Fruit fly (Drosophila melanogaster) whole organism, embryonic: Measurements from ENCODE around the gene Jhbp12.
A peak's percentile ranks its signal among the peaks of the same experiment; 100 is the strongest.

Source experiments
- Atf3 ChIP-seq: fragments of 200-800 bp; sonication (Bioruptor generic); optimal IDR thresholded peaks from 3 replicates; lab custom pipeline; 2016; ENCODE audit warnings: missing biosample characterization, missing genetic modification characterization
- Atf6 ChIP-seq: fragments of 200-800 bp; sonication (Bioruptor generic); IDR thresholded peaks from 2 replicates; pipeline ENCODE4 v1.3.6; 2022; ENCODE audit warnings: missing biosample characterization, missing genetic modification characterization
- CG10209 ChIP-seq: fragments of 200-800 bp; sonication (Bioruptor generic); optimal IDR thresholded peaks from 3 replicates; lab custom pipeline; 2017; ENCODE audit warnings: missing biosample characterization, mild to moderate bottlenecking, missing genetic modification characterization, missing genetic modification reagents
- CG11504 ChIP-seq: fragments of 200-800 bp; sonication (Bioruptor generic); optimal IDR thresholded peaks from 3 replicates; lab custom pipeline; 2019; ENCODE audit warnings: missing biosample characterization, mild to moderate bottlenecking, missing genetic modification characterization, moderate library complexity
- CG1233 ChIP-seq: fragments of 200-800 bp; sonication (Bioruptor generic); optimal IDR thresholded peaks from 4 replicates; lab custom pipeline; 2018; ENCODE audit warnings: missing biosample characterization, mild to moderate bottlenecking, missing genetic modification characterization
- CG12659 ChIP-seq: fragments of 200-800 bp; sonication (Bioruptor generic); optimal IDR thresholded peaks from 3 replicates; lab custom pipeline; 2017; ENCODE audit warnings: mild to moderate bottlenecking, missing biosample characterization, missing genetic modification reagents, missing genetic modification characterization
- CG14441 ChIP-seq: fragments of 200-800 bp; sonication (Bioruptor generic); IDR thresholded peaks from 2 replicates; pipeline ENCODE4 v1.3.6; 2022; ENCODE audit warnings: missing biosample characterization, missing genetic modification characterization
- CG16813 ChIP-seq: fragments of 200-800 bp; sonication (Bioruptor generic); IDR thresholded peaks from 3 replicates; pipeline ENCODE4 v1.3.6; 2022; ENCODE audit warnings: missing biosample characterization, missing genetic modification characterization; ENCODE audit not compliant: partially characterized antibody
- CG17568 ChIP-seq: fragments of 200-800 bp; sonication (Bioruptor generic); optimal IDR thresholded peaks from 2 replicates; lab custom pipeline; 2018; ENCODE audit warnings: missing biosample characterization, mild to moderate bottlenecking, missing genetic modification characterization, moderate library complexity
- CG2199 ChIP-seq: fragments of 200-800 bp; sonication (Bioruptor generic); IDR thresholded peaks from 3 replicates; pipeline ENCODE4 v1.3.6; 2022; ENCODE audit warnings: missing biosample characterization, missing genetic modification characterization
- CG3163 ChIP-seq: fragments of 200-800 bp; sonication (Bioruptor generic); optimal IDR thresholded peaks from 3 replicates; lab custom pipeline; 2016; ENCODE audit warnings: missing biosample characterization, missing genetic modification characterization
- CG32532 ChIP-seq: fragments of 200-800 bp; sonication (Bioruptor generic); IDR thresholded peaks from 2 replicates; pipeline ENCODE4 v1.3.6; 2022; ENCODE audit warnings: missing biosample characterization, missing genetic modification characterization
- CG3838 ChIP-seq: fragments of 200-800 bp; sonication (Bioruptor generic); optimal IDR thresholded peaks from 3 replicates; lab custom pipeline; 2016; ENCODE audit warnings: missing biosample characterization, missing genetic modification characterization
- CG6254 ChIP-seq: fragments of 200-800 bp; sonication (Bioruptor generic); optimal IDR thresholded peaks from 3 replicates; lab custom pipeline; 2017; ENCODE audit warnings: mild to moderate bottlenecking, missing biosample characterization, missing genetic modification reagents, missing genetic modification characterization
- CG7357 ChIP-seq: fragments of 200-800 bp; sonication (Bioruptor generic); IDR thresholded peaks from 3 replicates; pipeline ENCODE4 v1.3.6; 2022; ENCODE audit warnings: missing biosample characterization, missing genetic modification characterization
- CG7987 ChIP-seq: fragments of 200-800 bp; sonication (Bioruptor generic); optimal IDR thresholded peaks from 2 replicates; lab custom pipeline; 2018; ENCODE audit warnings: missing biosample characterization, mild to moderate bottlenecking, missing genetic modification characterization, moderate library complexity
- CG9215 ChIP-seq: fragments of 200-800 bp; sonication (Bioruptor generic); IDR thresholded peaks from 2 replicates; pipeline ENCODE4 v1.3.6; 2022; ENCODE audit warnings: missing biosample characterization, missing genetic modification characterization
- Dek ChIP-seq: fragments of 200-800 bp; sonication (Bioruptor generic); optimal IDR thresholded peaks from 3 replicates; lab custom pipeline; 2019; ENCODE audit warnings: missing biosample characterization, mild to moderate bottlenecking, missing genetic modification characterization, moderate library complexity
- E2f1 ChIP-seq: fragments of 200-800 bp; sonication (Bioruptor generic); IDR thresholded peaks from 2 replicates; pipeline ENCODE4 v1.3.6; 2022; ENCODE audit warnings: missing biosample characterization, missing genetic modification characterization
- Elba2 ChIP-seq: fragments of 200-800 bp; sonication (Bioruptor generic); optimal IDR thresholded peaks from 3 replicates; lab custom pipeline; 2016; ENCODE audit warnings: missing biosample characterization, missing genetic modification characterization
- Jarid2 ChIP-seq: fragments of 200-800 bp; sonication (Bioruptor generic); optimal IDR thresholded peaks from 3 replicates; lab custom pipeline; 2017; ENCODE audit warnings: mild to moderate bottlenecking, missing biosample characterization, missing genetic modification reagents, missing genetic modification characterization
- Kr ChIP-seq: fragments of 200-800 bp; sonication (Bioruptor generic); optimal IDR thresholded peaks from 2 replicates; lab custom pipeline; 2017; ENCODE audit warnings: missing biosample characterization, mild to moderate bottlenecking, missing genetic modification characterization
- Myb ChIP-seq: fragments of 200-800 bp; sonication (Bioruptor generic); optimal IDR thresholded peaks from 2 replicates; lab custom pipeline; 2016; ENCODE audit warnings: missing biosample characterization, missing genetic modification characterization
- PHDP ChIP-seq: fragments of 200-800 bp; sonication (Bioruptor generic); optimal IDR thresholded peaks from 3 replicates; lab custom pipeline; 2018; ENCODE audit warnings: missing biosample characterization, mild to moderate bottlenecking, missing genetic modification characterization, moderate library complexity
- Scr ChIP-seq: fragments of 200-800 bp; sonication (Bioruptor generic); IDR thresholded peaks from 2 replicates; pipeline ENCODE4 v1.3.6; 2022; ENCODE audit warnings: missing biosample characterization, missing genetic modification characterization; ENCODE audit not compliant: partially characterized antibody
- Spps ChIP-seq: fragments of 200-800 bp; sonication (Bioruptor generic); optimal IDR thresholded peaks from 2 replicates; lab custom pipeline; 2018; ENCODE audit warnings: missing biosample characterization, mild to moderate bottlenecking, missing genetic modification characterization
- Ssrp ChIP-seq: fragments of 200-800 bp; sonication (Bioruptor generic); optimal IDR thresholded peaks from 2 replicates; lab custom pipeline; 2018; ENCODE audit warnings: missing biosample characterization, mild to moderate bottlenecking, missing genetic modification characterization, moderate library complexity
- Taf1 ChIP-seq: fragments of 200-800 bp; sonication (Bioruptor generic); IDR thresholded peaks from 2 replicates; pipeline ENCODE4 v1.3.6; 2022; ENCODE audit warnings: missing biosample characterization, missing genetic modification characterization
- Usf ChIP-seq: fragments of 200-800 bp; sonication (Bioruptor generic); optimal IDR thresholded peaks from 2 replicates; lab custom pipeline; 2017; ENCODE audit warnings: missing genotype, missing biosample characterization, missing genetic modification characterization
- Vsx1 ChIP-seq: fragments of 200-800 bp; sonication (Bioruptor generic); optimal IDR thresholded peaks from 2 replicates; lab custom pipeline; 2017; ENCODE audit warnings: missing biosample characterization, mild to moderate bottlenecking, missing genetic modification characterization, missing genetic modification reagents
- az2 ChIP-seq: fragments of 200-800 bp; sonication (Bioruptor generic); optimal IDR thresholded peaks from 3 replicates; lab custom pipeline; 2016; ENCODE audit warnings: missing biosample characterization, missing genetic modification characterization
- bsh ChIP-seq, 2 experiments: fragments of 200-800 bp; sonication (Bioruptor generic); optimal IDR thresholded peaks; 2 replicates each; lab custom pipeline; 2017 to 2018; ENCODE audit warnings: mild to moderate bottlenecking in 2 of 2, missing biosample characterization in 2 of 2, missing genetic modification characterization in 2 of 2, moderate library complexity in 1 of 2
- emc ChIP-seq: fragments of 200-800 bp; sonication (Bioruptor generic); optimal IDR thresholded peaks from 2 replicates; lab custom pipeline; 2016; ENCODE audit warnings: missing biosample characterization, missing genetic modification characterization
- eve ChIP-seq, 2 experiments: fragments of >200 bp; optimal IDR thresholded peaks; 2 replicates each; lab custom pipeline; 2017; ENCODE audit warnings: missing biosample characterization in 2 of 2, missing genetic modification characterization in 2 of 2
- ewg ChIP-seq: fragments of 200-800 bp; sonication (Bioruptor generic); optimal IDR thresholded peaks from 3 replicates; lab custom pipeline; 2017; ENCODE audit warnings: mild to moderate bottlenecking, missing biosample characterization, missing genetic modification reagents, missing genetic modification characterization
- gem ChIP-seq: fragments of 200-800 bp; sonication (Bioruptor generic); optimal IDR thresholded peaks from 2 replicates; lab custom pipeline; 2019; ENCODE audit warnings: missing biosample characterization, mild to moderate bottlenecking, missing genetic modification characterization, moderate library complexity
- gfzf ChIP-seq: fragments of 200-800 bp; sonication (Bioruptor generic); optimal IDR thresholded peaks from 2 replicates; lab custom pipeline; 2016; ENCODE audit warnings: missing biosample characterization, mild to moderate bottlenecking, missing genetic modification characterization, moderate library complexity
- hb ChIP-seq: fragments of 200-800 bp; sonication (Bioruptor generic); IDR thresholded peaks from 3 replicates; pipeline ENCODE4 v1.3.6; 2022; ENCODE audit warnings: missing biosample characterization, missing genetic modification characterization; ENCODE audit not compliant: partially characterized antibody
- inv ChIP-seq: fragments of 200-800 bp; sonication (Bioruptor generic); IDR thresholded peaks from 2 replicates; pipeline ENCODE4 v1.3.6; 2022; ENCODE audit warnings: missing biosample characterization, missing genetic modification characterization; ENCODE audit not compliant: partially characterized antibody
- lab ChIP-seq: fragments of 200-800 bp; sonication (Bioruptor generic); optimal IDR thresholded peaks from 3 replicates; lab custom pipeline; 2017; ENCODE audit warnings: missing biosample characterization, missing genetic modification characterization, mild to moderate bottlenecking, moderate library complexity, missing genetic modification reagents
- lbe ChIP-seq: fragments of 200-800 bp; sonication (Bioruptor generic); optimal IDR thresholded peaks from 2 replicates; lab custom pipeline; 2016; ENCODE audit warnings: missing biosample characterization, mild to moderate bottlenecking, missing genetic modification characterization
- nerfin-1 ChIP-seq: fragments of 200-800 bp; sonication (Bioruptor generic); optimal IDR thresholded peaks from 3 replicates; lab custom pipeline; 2019; ENCODE audit warnings: missing biosample characterization, mild to moderate bottlenecking, missing genetic modification characterization, moderate library complexity
- odd ChIP-seq: fragments of 200-800 bp; sonication (Bioruptor generic); optimal IDR thresholded peaks from 2 replicates; lab custom pipeline; 2017; ENCODE audit warnings: missing biosample characterization, mild to moderate bottlenecking, missing genetic modification characterization
- pfk ChIP-seq: fragments of 200-800 bp; sonication (Bioruptor generic); optimal IDR thresholded peaks from 2 replicates; lab custom pipeline; 2018; ENCODE audit warnings: missing biosample characterization, mild to moderate bottlenecking, missing genetic modification characterization, moderate library complexity
- rib ChIP-seq: fragments of 200-800 bp; sonication (Bioruptor generic); IDR thresholded peaks from 2 replicates; pipeline ENCODE4 v1.3.6; 2022; ENCODE audit warnings: missing biosample characterization, missing genetic modification characterization
- sima ChIP-seq: fragments of 200-800 bp; sonication (Bioruptor generic); optimal IDR thresholded peaks from 2 replicates; lab custom pipeline; 2016; ENCODE audit warnings: missing biosample characterization, missing genetic modification characterization
- slbo ChIP-seq: fragments of 200-800 bp; sonication (Bioruptor generic); IDR thresholded peaks from 2 replicates; pipeline ENCODE4 v1.3.6; 2022; ENCODE audit warnings: missing biosample characterization, missing genetic modification characterization
- trem ChIP-seq: fragments of 200-800 bp; optimal IDR thresholded peaks from 3 replicates; lab custom pipeline; 2019; ENCODE audit warnings: missing biosample characterization, mild to moderate bottlenecking, missing genetic modification characterization, moderate library complexity
- zfh1 ChIP-seq: fragments of 200-800 bp; sonication (Bioruptor generic); IDR thresholded peaks from 3 replicates; pipeline ENCODE4 v1.3.6; 2022; ENCODE audit warnings: missing biosample characterization, missing genetic modification characterization

The Jhbp12 gene

DNA sequence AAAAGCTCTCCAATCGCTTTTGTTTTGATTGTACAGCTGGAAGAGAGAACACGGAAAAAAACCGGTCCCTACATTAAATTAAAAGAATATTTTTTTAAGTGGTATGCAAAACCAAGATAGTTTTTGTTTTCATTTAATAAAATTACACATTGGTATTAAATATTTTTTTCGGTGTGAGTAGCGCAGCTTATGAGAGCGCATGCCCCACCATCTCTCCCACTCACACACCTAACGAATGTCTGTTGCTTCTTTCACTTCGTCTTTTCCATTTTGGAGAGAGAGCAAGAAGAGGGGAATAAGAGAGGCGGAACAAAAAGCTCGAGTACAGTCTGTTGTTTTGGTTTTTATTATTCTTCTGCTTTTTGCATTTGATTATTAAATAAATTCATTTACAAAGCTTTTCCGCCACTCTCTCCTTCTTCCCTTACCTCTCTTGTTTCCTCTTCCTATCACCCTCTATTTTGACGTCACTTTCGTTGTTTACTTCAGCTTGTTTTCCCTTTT lies 48.0 kb downstream of the Jhbp12 start:
- TF ChIP-seq CG6254 (GFP tag; lab: Kevin White, UChicago) (peak; percentile 94), CG9215 (GFP tag; lab: Robert Waterston, UW) (peak; percentile 95), Dek (peak; percentile 99), CG7987 (GFP tag; lab: Kevin White, UChicago) (peak; percentile 96), lab (GFP tag; lab: Kevin White, UChicago) (peak; percentile 99), CG16813 (GFP tag; lab: Robert Waterston, UW) (no peak), CG3838 (GFP tag; lab: Kevin White, UChicago) (peak; percentile 96), CG12659 (GFP tag; lab: Kevin White, UChicago) (peak; percentile 99), CG3163 (GFP tag; lab: Kevin White, UChicago) (peak; percentile 86), lbe (peak; percentile 98), Spps (tag; lab: Kevin White, UChicago) (peak; percentile 89), trem (peak; percentile 91), az2 (GFP tag; lab: Kevin White, UChicago) (peak; percentile 98), CG17568 (GFP tag; lab: Kevin White, UChicago) (peak; percentile 97), CG1233 (GFP tag; lab: Kevin White, UChicago) (peak; percentile 95), slbo (GFP tag; lab: Robert Waterston, UW) (peak; percentile 99), ewg (GFP tag; lab: Kevin White, UChicago) (peak; percentile 98), rib (GFP tag; lab: Robert Waterston, UW) (peak; percentile 99), Kr (GFP tag; lab: Kevin White, UChicago) (no peak), E2f1 (GFP tag; lab: Robert Waterston, UW) (peak; percentile 98), eve (GFP tag; optimal IDR thresholded peaks at IDR 0.05; lab: Kevin White, UChicago) (peak in 1 of 2 experiments; percentile 97), CG14441 (peak; percentile 98), Atf6 (GFP tag; lab: Robert Waterston, UW) (peak; percentile 99), hb (GFP tag; lab: Robert Waterston, UW) (no peak), Myb (GFP tag; lab: Kevin White, UChicago) (peak; percentile 80), emc (GFP tag; lab: Kevin White, UChicago) (peak; percentile 85), gem (tag; lab: Kevin White, UChicago) (peak; percentile 98), nerfin-1 (tag; lab: Kevin White, UChicago) (peak; percentile 94), CG7357 (GFP tag; lab: Robert Waterston, UW) (peak; percentile 90), Jarid2 (peak; percentile 89), Elba2 (GFP tag; lab: Kevin White, UChicago) (no peak), CG11504 (peak; percentile 96), pfk (GFP tag; lab: Kevin White, UChicago) (peak; percentile 72), Ssrp (peak; percentile 95), sima (GFP tag; lab: Kevin White, UChicago) (peak; percentile 80), gfzf (GFP tag; lab: Kevin White, UChicago) (peak; percentile 14), Scr (no peak), Usf (GFP tag; lab: Kevin White, UChicago) (peak; percentile 83), Taf1 (peak; percentile 97), odd (GFP tag; lab: Kevin White, UChicago) (peak; percentile 96), PHDP (tag; lab: Kevin White, UChicago) (peak; percentile 99), CG32532 (GFP tag; lab: Robert Waterston, UW) (peak; percentile 99), CG2199 (GFP tag; lab: Robert Waterston, UW) (peak; percentile 98), Vsx1 (GFP tag; lab: Kevin White, UChicago) (peak; percentile 92), CG10209 (GFP tag; lab: Kevin White, UChicago) (peak; percentile 97), zfh1 (peak; percentile 99), Atf3 (GFP tag; lab: Kevin White, UChicago) (peak; percentile 86), bsh (GFP tag; optimal IDR thresholded peaks at IDR 0.05; lab: Kevin White, UChicago) (peak; percentile 90 to 98), inv (GFP tag; lab: Robert Waterston, UW) (no peak)
